Fruit fly (Drosophila melanogaster): ENCODE data around the gene sau.

DNA sequence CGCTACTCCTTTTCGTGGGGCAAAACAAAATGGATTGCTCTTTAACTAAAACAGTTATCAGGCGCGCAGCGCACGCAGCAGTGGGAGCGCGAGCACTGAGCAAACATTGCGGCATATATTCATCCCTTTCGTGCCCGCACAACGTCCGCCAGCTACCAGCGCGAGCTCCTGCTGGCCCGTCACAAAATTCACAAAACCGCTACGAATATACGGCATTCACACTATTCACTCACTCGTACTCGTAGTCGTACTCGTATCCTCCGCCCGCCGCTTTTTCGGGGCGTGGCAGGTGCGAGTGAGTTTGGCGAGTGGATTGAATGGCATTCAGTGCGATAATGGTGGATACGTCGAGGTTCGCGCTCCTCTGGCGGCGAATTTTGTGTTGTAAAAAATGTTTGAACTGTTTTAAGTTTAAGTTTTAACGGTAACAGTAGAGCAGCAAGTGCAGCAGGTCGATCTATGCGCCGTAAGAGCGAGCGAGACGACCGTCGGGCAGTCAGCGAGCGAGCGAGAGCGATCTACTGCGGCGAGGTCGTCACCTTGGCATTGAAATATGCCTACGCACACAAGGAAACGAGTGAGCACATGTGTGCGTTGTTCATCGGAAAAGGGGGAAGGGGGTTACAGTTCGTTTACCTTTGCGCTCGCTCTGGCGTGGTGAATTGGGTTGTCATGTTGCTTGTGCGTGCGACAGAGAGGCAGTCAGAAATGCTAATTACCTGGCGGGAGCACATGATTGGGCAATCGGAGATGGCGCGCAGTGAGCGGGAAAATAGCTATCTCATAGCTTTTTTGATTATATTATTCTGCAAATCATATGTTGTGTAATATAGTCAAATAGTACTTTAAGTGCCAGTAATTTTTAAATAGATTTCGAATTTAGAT lies 29.3 kb upstream of the sau start:
- TF ChIP-seq CG8478 (optimal IDR thresholded peaks at IDR 0.05) = no peak
- no peak for TF ChIP-seq CTCF (optimal IDR thresholded peaks at IDR 0.05)

Data from S2 (cell line).